Fruit fly (Drosophila melanogaster) whole organism, embryonic: ENCODE data around the gene yellow-g.

ENCODE experiments used
- CG10321 ChIP-seq: fragments of 200-800 bp; sonication (Bioruptor generic); IDR thresholded peaks from 2 replicates; pipeline ENCODE4 v1.3.6; 2022; ENCODE audit warnings: missing biosample characterization, missing genetic modification characterization
- CG10431 ChIP-seq: fragments of 200-800 bp; sonication (Bioruptor generic); optimal IDR thresholded peaks from 3 replicates; lab custom pipeline; 2018; ENCODE audit warnings: missing biosample characterization, mild to moderate bottlenecking, missing genetic modification characterization
- CG10959 ChIP-seq: fragments of 200-800 bp; sonication (Bioruptor generic); IDR thresholded peaks from 2 replicates; pipeline ENCODE4 v1.3.6; 2022; ENCODE audit warnings: missing biosample characterization, missing genetic modification characterization
- CG11456 ChIP-seq: fragments of 200-800 bp; sonication (Bioruptor generic); IDR thresholded peaks from 3 replicates; pipeline ENCODE4 v1.3.6; 2022; ENCODE audit warnings: missing biosample characterization, missing genetic modification characterization
- CG12219 ChIP-seq: fragments of 200-800 bp; sonication (Bioruptor generic); optimal IDR thresholded peaks from 3 replicates; lab custom pipeline; 2018; ENCODE audit warnings: missing biosample characterization, mild to moderate bottlenecking, missing genetic modification characterization
- CG12659 ChIP-seq: fragments of 200-800 bp; sonication (Bioruptor generic); optimal IDR thresholded peaks from 3 replicates; lab custom pipeline; 2017; ENCODE audit warnings: mild to moderate bottlenecking, missing biosample characterization, missing genetic modification reagents, missing genetic modification characterization
- CG14710 ChIP-seq: fragments of 200-800 bp; sonication (Bioruptor generic); optimal IDR thresholded peaks from 3 replicates; lab custom pipeline; 2019; ENCODE audit warnings: missing biosample characterization, mild to moderate bottlenecking, missing genetic modification characterization, moderate library complexity
- CG31441 ChIP-seq: fragments of 200-800 bp; sonication (Bioruptor generic); IDR thresholded peaks from 2 replicates; pipeline ENCODE4 v1.3.6; 2022; ENCODE audit warnings: missing biosample characterization, missing genetic modification characterization
- CG34376 ChIP-seq: fragments of 200-800 bp; sonication (Bioruptor generic); optimal IDR thresholded peaks from 2 replicates; lab custom pipeline; 2018; ENCODE audit warnings: missing biosample characterization, mild to moderate bottlenecking, missing genetic modification characterization
- CG4282 ChIP-seq: fragments of 200-800 bp; sonication (Bioruptor generic); optimal IDR thresholded peaks from 2 replicates; lab custom pipeline; 2016; ENCODE audit warnings: missing biosample characterization, missing genetic modification characterization
- CG5180 ChIP-seq: fragments of 200-800 bp; sonication (Bioruptor generic); optimal IDR thresholded peaks from 3 replicates; lab custom pipeline; 2017; ENCODE audit warnings: missing biosample characterization, missing genetic modification characterization, mild to moderate bottlenecking, moderate library complexity, missing genetic modification reagents
- CG7271 ChIP-seq: fragments of 200-800 bp; sonication (Bioruptor generic); optimal IDR thresholded peaks from 2 replicates; lab custom pipeline; 2018; ENCODE audit warnings: missing biosample characterization, mild to moderate bottlenecking, missing genetic modification characterization, moderate library complexity
- CG7963 ChIP-seq: fragments of 200-800 bp; sonication (Bioruptor generic); IDR thresholded peaks from 3 replicates; pipeline ENCODE4 v1.3.6; 2022; ENCODE audit warnings: missing biosample characterization, missing genetic modification characterization; ENCODE audit not compliant: partially characterized antibody
- CG7987 ChIP-seq: fragments of 200-800 bp; sonication (Bioruptor generic); optimal IDR thresholded peaks from 2 replicates; lab custom pipeline; 2018; ENCODE audit warnings: missing biosample characterization, mild to moderate bottlenecking, missing genetic modification characterization, moderate library complexity
- CG9797 ChIP-seq: fragments of 200-800 bp; sonication (Bioruptor generic); optimal IDR thresholded peaks from 3 replicates; lab custom pipeline; 2018; ENCODE audit warnings: missing biosample characterization, mild to moderate bottlenecking, missing genetic modification characterization
- D19A ChIP-seq: fragments of 200-800 bp; optimal IDR thresholded peaks from 3 replicates; lab custom pipeline; 2019; ENCODE audit warnings: missing biosample characterization, mild to moderate bottlenecking, missing genetic modification characterization, moderate library complexity
- Dip2 ChIP-seq: fragments of 200-800 bp; sonication (Bioruptor generic); IDR thresholded peaks from 2 replicates; pipeline ENCODE4 v1.3.6; 2022; ENCODE audit warnings: missing biosample characterization, missing genetic modification characterization
- Dip3 ChIP-seq: fragments of 200-800 bp; sonication (Bioruptor generic); optimal IDR thresholded peaks from 3 replicates; lab custom pipeline; 2016; ENCODE audit warnings: missing biosample characterization, missing genetic modification characterization
- Dp ChIP-seq: fragments of 200-800 bp; sonication (Bioruptor generic); optimal IDR thresholded peaks from 2 replicates; lab custom pipeline; 2018; ENCODE audit warnings: missing biosample characterization, mild to moderate bottlenecking, missing genetic modification characterization, moderate library complexity
- Elba2 ChIP-seq: fragments of 200-800 bp; sonication (Bioruptor generic); optimal IDR thresholded peaks from 3 replicates; lab custom pipeline; 2016; ENCODE audit warnings: missing biosample characterization, missing genetic modification characterization
- Hr51 ChIP-seq, 2 experiments: fragments of 200-800 bp; sonication (Bioruptor generic); optimal IDR thresholded peaks; 2 replicates in 1 of 2; 3 replicates in 1 of 2; lab custom pipeline; 2016 to 2018; ENCODE audit warnings: missing biosample characterization in 2 of 2, missing genetic modification characterization in 2 of 2, mild to moderate bottlenecking in 1 of 2, moderate library complexity in 1 of 2
- Lhr ChIP-seq: fragments of 200-800 bp; sonication (Bioruptor generic); optimal IDR thresholded peaks from 3 replicates; lab custom pipeline; 2017; ENCODE audit warnings: mild to moderate bottlenecking, missing biosample characterization, missing genetic modification reagents, missing genetic modification characterization
- Myb ChIP-seq: fragments of 200-800 bp; sonication (Bioruptor generic); optimal IDR thresholded peaks from 2 replicates; lab custom pipeline; 2016; ENCODE audit warnings: missing biosample characterization, missing genetic modification characterization
- Oli ChIP-seq: fragments of 200-800 bp; sonication (Bioruptor generic); optimal IDR thresholded peaks from 2 replicates; lab custom pipeline; 2018; ENCODE audit warnings: missing biosample characterization, mild to moderate bottlenecking, missing genetic modification characterization, moderate library complexity
- Opbp ChIP-seq: fragments of 200-800 bp; sonication (Bioruptor generic); IDR thresholded peaks from 3 replicates; pipeline ENCODE4 v1.3.6; 2022; ENCODE audit warnings: missing biosample characterization, missing genetic modification characterization; ENCODE audit not compliant: partially characterized antibody
- Sry-δ ChIP-seq: fragments of 200-800 bp; sonication (Bioruptor generic); optimal IDR thresholded peaks from 2 replicates; lab custom pipeline; 2016; ENCODE audit warnings: missing biosample characterization, missing genetic modification characterization
- Stat92E ChIP-seq, 3 experiments: fragments of >200 bp in 2 of 3; fragments of 200-800 bp in 1 of 3; sonication (Bioruptor generic) in 1 of 3; optimal IDR thresholded peaks; 2 replicates each; lab custom pipeline; 2017 to 2019; ENCODE audit warnings: missing biosample characterization in 3 of 3, missing genetic modification characterization in 3 of 3, mild to moderate bottlenecking in 1 of 3, moderate library complexity in 1 of 3
- abd-A ChIP-seq: fragments of 200-800 bp; sonication (Bioruptor generic); optimal IDR thresholded peaks from 3 replicates; lab custom pipeline; 2019; ENCODE audit warnings: missing biosample characterization, mild to moderate bottlenecking, missing genetic modification characterization, moderate library complexity
- amos ChIP-seq: fragments of 200-800 bp; sonication (Bioruptor generic); IDR thresholded peaks from 2 replicates; pipeline ENCODE4 v1.3.6; 2022; ENCODE audit warnings: missing biosample characterization, missing genetic modification characterization; ENCODE audit not compliant: partially characterized antibody
- aop ChIP-seq: fragments of 200-800 bp; sonication (Bioruptor generic); IDR thresholded peaks from 2 replicates; pipeline ENCODE4 v1.3.6; 2022; ENCODE audit warnings: missing biosample characterization, missing genetic modification characterization
- cato ChIP-seq: fragments of 200-800 bp; sonication (Bioruptor generic); optimal IDR thresholded peaks from 2 replicates; lab custom pipeline; 2016; ENCODE audit warnings: missing biosample characterization, missing genetic modification characterization, borderline replicate concordance
- crol ChIP-seq: fragments of 200-800 bp; sonication (Bioruptor generic); IDR thresholded peaks from 2 replicates; pipeline ENCODE4 v1.3.6; 2022; ENCODE audit warnings: missing biosample characterization, missing genetic modification characterization
- dpn ChIP-seq, 2 experiments: fragments of 200-800 bp; sonication (Bioruptor generic); optimal IDR thresholded peaks; 3 replicates each; lab custom pipeline; 2016; ENCODE audit warnings: missing biosample characterization in 2 of 2, missing genetic modification characterization in 2 of 2
- eyg ChIP-seq: fragments of 200-800 bp; sonication (Bioruptor generic); optimal IDR thresholded peaks from 3 replicates; lab custom pipeline; 2016; ENCODE audit warnings: missing biosample characterization, missing genetic modification characterization
- fu2 ChIP-seq: fragments of 200-800 bp; sonication (Bioruptor generic); optimal IDR thresholded peaks from 2 replicates; lab custom pipeline; 2016; ENCODE audit warnings: missing biosample characterization, missing genetic modification characterization
- gce ChIP-seq: fragments of 200-800 bp; sonication (Bioruptor generic); IDR thresholded peaks from 3 replicates; pipeline ENCODE4 v1.3.6; 2022; ENCODE audit warnings: missing biosample characterization, missing genetic modification characterization
- gfzf ChIP-seq: fragments of 200-800 bp; sonication (Bioruptor generic); optimal IDR thresholded peaks from 2 replicates; lab custom pipeline; 2016; ENCODE audit warnings: missing biosample characterization, mild to moderate bottlenecking, missing genetic modification characterization, moderate library complexity
- inv ChIP-seq: fragments of 200-800 bp; sonication (Bioruptor generic); IDR thresholded peaks from 2 replicates; pipeline ENCODE4 v1.3.6; 2022; ENCODE audit warnings: missing biosample characterization, missing genetic modification characterization; ENCODE audit not compliant: partially characterized antibody
- jumu ChIP-seq: fragments of 200-800 bp; sonication (Bioruptor generic); optimal IDR thresholded peaks from 3 replicates; lab custom pipeline; 2016; ENCODE audit warnings: missing biosample characterization, missing genetic modification characterization
- kah ChIP-seq: fragments of 200-800 bp; sonication (Bioruptor generic); optimal IDR thresholded peaks from 2 replicates; lab custom pipeline; 2018; ENCODE audit warnings: missing biosample characterization, mild to moderate bottlenecking, missing genetic modification characterization
- nmo ChIP-seq: fragments of 200-800 bp; sonication (Bioruptor generic); optimal IDR thresholded peaks from 2 replicates; lab custom pipeline; 2018; ENCODE audit warnings: missing biosample characterization, mild to moderate bottlenecking, missing genetic modification characterization, moderate library complexity
- p53 ChIP-seq: fragments of 200-800 bp; sonication (Bioruptor generic); optimal IDR thresholded peaks from 2 replicates; lab custom pipeline; 2016; ENCODE audit warnings: missing biosample characterization, missing genetic modification characterization
- sim ChIP-seq: fragments of 200-800 bp; sonication (Bioruptor generic); IDR thresholded peaks from 2 replicates; pipeline ENCODE4 v1.3.6; 2022; ENCODE audit warnings: missing biosample characterization, missing genetic modification characterization
- stwl ChIP-seq: fragments of 200-800 bp; sonication (Bioruptor generic); optimal IDR thresholded peaks from 3 replicates; lab custom pipeline; 2018; ENCODE audit warnings: missing biosample characterization, mild to moderate bottlenecking, missing genetic modification characterization, moderate library complexity
- tgo ChIP-seq: fragments of 200-800 bp; sonication (Bioruptor generic); IDR thresholded peaks from 3 replicates; pipeline ENCODE4 v1.3.6; 2022; ENCODE audit warnings: missing biosample characterization, missing genetic modification characterization
- toy ChIP-seq: fragments of 200-800 bp; sonication (Bioruptor generic); IDR thresholded peaks from 2 replicates; pipeline ENCODE4 v1.3.6; 2022; ENCODE audit warnings: missing biosample characterization, missing genetic modification characterization
- vvl ChIP-seq: fragments of 200-800 bp; sonication (Bioruptor generic); IDR thresholded peaks from 2 replicates; pipeline ENCODE4 v1.3.6; 2022; ENCODE audit warnings: missing biosample characterization, missing genetic modification characterization
- wdn ChIP-seq: fragments of 200-800 bp; sonication (Bioruptor generic); IDR thresholded peaks from 2 replicates; pipeline ENCODE4 v1.3.6; 2022; ENCODE audit warnings: missing biosample characterization, missing genetic modification characterization
- wor ChIP-seq: fragments of 200-800 bp; sonication (Bioruptor generic); IDR thresholded peaks from 2 replicates; pipeline ENCODE4 v1.3.6; 2022; ENCODE audit warnings: missing biosample characterization, missing genetic modification characterization
- z ChIP-seq: fragments of 200-800 bp; sonication (Bioruptor generic); IDR thresholded peaks from 3 replicates; pipeline ENCODE4 v1.3.6; 2022; ENCODE audit warnings: missing biosample characterization, missing genetic modification characterization

The yellow-g gene

dm6 chr3L:2237034-2237433 is 35.5 kb downstream of the yellow-g start, which contains the start of gene CG9018 (continued):
- TF ChIP-seq inv (GFP tag; lab: Robert Waterston, UW) = no peak
- no peak for TF ChIP-seq CG7987 (GFP tag; lab: Kevin White, UChicago)
- no peak for TF ChIP-seq wdn (GFP tag; lab: Robert Waterston, UW)
- no peak for TF ChIP-seq fu2 (GFP tag; lab: Kevin White, UChicago)
- TF ChIP-seq z (GFP tag; lab: Robert Waterston, UW) = no peak
- TF ChIP-seq kah (GFP tag; lab: Kevin White, UChicago) = no peak
- TF ChIP-seq CG7963 = 0 out of 3 replicates have a peak, but pooled peaks have one; percentile 16
- TF ChIP-seq wor = no peak
- peak; percentile 79 for TF ChIP-seq Lhr (GFP tag; lab: Kevin White, UChicago)
- no peak for TF ChIP-seq Hr51 (GFP tag; optimal IDR thresholded peaks at IDR 0.05; lab: Kevin White, UChicago)
- TF ChIP-seq D19A (tag; lab: Kevin White, UChicago) = no peak
- no peak for TF ChIP-seq CG10959 (GFP tag; lab: Robert Waterston, UW)
- TF ChIP-seq CG12219 = no peak
- TF ChIP-seq Dip3 = no peak
- TF ChIP-seq cato (GFP tag; lab: Kevin White, UChicago) = no peak
- TF ChIP-seq eyg (GFP tag; lab: Kevin White, UChicago) = no peak
- TF ChIP-seq CG10431 (GFP tag; lab: Kevin White, UChicago) = no peak
- peak; percentile 39; the same call in 1 of the 3 replicates for TF ChIP-seq Opbp (GFP tag; lab: Robert Waterston, UW)
- no peak for TF ChIP-seq sim
- no peak for TF ChIP-seq jumu (GFP tag; lab: Kevin White, UChicago)
- peak; percentile 17 for TF ChIP-seq Elba2 (GFP tag; lab: Kevin White, UChicago)
- peak; percentile 72 for TF ChIP-seq Myb (GFP tag; lab: Kevin White, UChicago)
- no peak; the same call in 1 of the 2 replicates for TF ChIP-seq CG31441
- TF ChIP-seq p53 = peak; percentile 32
- peak; percentile 72 for TF ChIP-seq nmo
- peak; percentile 61 for TF ChIP-seq stwl
- no peak for TF ChIP-seq CG34376 (GFP tag; lab: Kevin White, UChicago)
- TF ChIP-seq toy (GFP tag; lab: Robert Waterston, UW) = no peak
- no peak for TF ChIP-seq gce (GFP tag; lab: Robert Waterston, UW)
- peak; percentile 30; the same call in 1 of the 3 replicates for TF ChIP-seq CG11456 (GFP tag; lab: Robert Waterston, UW)
- TF ChIP-seq CG10321 (GFP tag; lab: Robert Waterston, UW) = no peak
- TF ChIP-seq abd-A (tag; lab: Kevin White, UChicago) = no peak
- no peak for TF ChIP-seq CG5180 (GFP tag; lab: Kevin White, UChicago)
- TF ChIP-seq Oli (tag; lab: Kevin White, UChicago) = no peak
- TF ChIP-seq vvl (GFP tag; lab: Robert Waterston, UW) = no peak
- peak; percentile 41 for TF ChIP-seq CG12659 (GFP tag; lab: Kevin White, UChicago)
- TF ChIP-seq CG9797 (GFP tag; lab: Kevin White, UChicago) = peak; percentile 91
- no peak for TF ChIP-seq CG7271 (tag; lab: Kevin White, UChicago)
- no peak for TF ChIP-seq crol (GFP tag; lab: Robert Waterston, UW)
- TF ChIP-seq dpn (GFP tag; optimal IDR thresholded peaks at IDR 0.05; lab: Kevin White, UChicago) = peak in 1 of 2 experiments; percentile 29
- TF ChIP-seq Dp (GFP tag; lab: Kevin White, UChicago) = peak; percentile 94
- no peak for TF ChIP-seq tgo
- TF ChIP-seq Dip2 (GFP tag; lab: Robert Waterston, UW) = no peak
- no peak for TF ChIP-seq CG4282
- TF ChIP-seq aop (GFP tag; lab: Robert Waterston, UW) = no peak
- peak; percentile 77 for TF ChIP-seq CG14710 (tag; lab: Kevin White, UChicago)
- TF ChIP-seq gfzf = peak; percentile 95
- TF ChIP-seq Sry-δ = peak; percentile 56
- TF ChIP-seq Stat92E (GFP tag; optimal IDR thresholded peaks at IDR 0.05; lab: Kevin White, UChicago) = peak in 1 of 3 experiments; percentile 9
- TF ChIP-seq amos (GFP tag; lab: Robert Waterston, UW) = 0 out of 2 replicates have a peak, but pooled peaks have one; percentile 21
